Worm (Caenorhabditis elegans) whole organism, L2 larva: Measurements from ENCODE around the gene tsp-20.

ENCODE experiments used
- C34F6.9 ChIP-seq: fragments of 150-350 bp; optimal IDR thresholded peaks from 2 replicates; lab custom pipeline; 2014; ENCODE audit warnings: missing biosample characterization, missing genetic modification characterization
- Y55F3AM.14 ChIP-seq: fragments of 200-800 bp; sonication (Bioruptor generic); optimal IDR thresholded peaks from 2 replicates; lab custom pipeline; 2018; ENCODE audit warnings: mild to moderate bottlenecking, missing genetic modification characterization, missing compliant biosample characterization
- ZK546.5 ChIP-seq: sonication (generic microtip); optimal IDR thresholded peaks from 2 replicates; lab custom pipeline; 2017; ENCODE audit warnings: missing biosample characterization, missing genetic modification characterization
- blmp-1 ChIP-seq: sonication (generic microtip); optimal IDR thresholded peaks from 2 replicates; lab custom pipeline; 2017; ENCODE audit warnings: missing genetic modification characterization, mild to moderate bottlenecking, missing compliant biosample characterization, antibody characterized with exemption, moderate library complexity; ENCODE audit not compliant: insufficient read depth
- ceh-16 ChIP-seq: fragments of 150-350 bp; optimal IDR thresholded peaks from 2 replicates; lab custom pipeline; 2014; ENCODE audit warnings: missing biosample characterization, missing genetic modification characterization
- ceh-82 ChIP-seq: fragments of 150-350 bp; optimal IDR thresholded peaks from 2 replicates; lab custom pipeline; 2014; ENCODE audit warnings: missing biosample characterization, missing genetic modification characterization
- crh-2 ChIP-seq: sonication (generic microtip); optimal IDR thresholded peaks from 2 replicates; lab custom pipeline; 2017; ENCODE audit warnings: missing biosample characterization, missing genetic modification characterization
- egl-27 ChIP-seq: sonication (generic microtip); optimal IDR thresholded peaks from 3 replicates; lab custom pipeline; 2017; ENCODE audit warnings: missing biosample characterization, missing genetic modification reagents, missing genetic modification characterization
- elt-3 ChIP-seq: sonication (generic microtip); optimal IDR thresholded peaks from 2 replicates; lab custom pipeline; 2017; ENCODE audit warnings: missing biosample characterization, missing genetic modification characterization
- fos-1 ChIP-seq: fragments of 150-350 bp; optimal IDR thresholded peaks from 2 replicates; lab custom pipeline; 2014; ENCODE audit warnings: missing biosample characterization, missing genetic modification characterization
- lin-11 ChIP-seq: fragments of 150-350 bp; sonication (generic microtip); optimal IDR thresholded peaks from 2 replicates; lab custom pipeline; 2014; ENCODE audit warnings: missing biosample characterization, missing genetic modification characterization, inconsistent platforms, mixed read lengths
- lin-39 ChIP-seq: fragments of 150-350 bp; optimal IDR thresholded peaks from 2 replicates; lab custom pipeline; 2014; ENCODE audit warnings: missing biosample characterization, missing genetic modification reagents, missing genetic modification characterization
- lsy-2 ChIP-seq, 2 experiments: fragments of 150-350 bp in 1 of 2; sonication (generic microtip) in 1 of 2; optimal IDR thresholded peaks; 2 replicates each; lab custom pipeline; 2014 to 2017; ENCODE audit warnings: missing biosample characterization in 2 of 2, missing genetic modification characterization in 2 of 2
- mab-5 ChIP-seq: fragments of 150-350 bp; optimal IDR thresholded peaks from 2 replicates; lab custom pipeline; 2014; ENCODE audit warnings: missing biosample characterization, missing genetic modification characterization
- mbf-1 ChIP-seq: sonication (generic microtip); optimal IDR thresholded peaks from 2 replicates; lab custom pipeline; 2017; ENCODE audit warnings: missing biosample characterization, missing genetic modification characterization
- mdl-1 ChIP-seq, 2 experiments: fragments of 150-350 bp in 1 of 2; sonication (generic microtip) in 1 of 2; optimal IDR thresholded peaks; 2 replicates each; lab custom pipeline; 2017; ENCODE audit warnings: missing biosample characterization in 2 of 2, missing genetic modification characterization in 2 of 2
- nhr-11 ChIP-seq: fragments of 150-350 bp; optimal IDR thresholded peaks from 2 replicates; lab custom pipeline; 2014; ENCODE audit warnings: missing biosample characterization, missing genetic modification characterization
- nhr-129 ChIP-seq: fragments of 150-350 bp; optimal IDR thresholded peaks from 2 replicates; lab custom pipeline; 2014; ENCODE audit warnings: missing biosample characterization, missing genetic modification characterization
- nhr-21 ChIP-seq: fragments of 150-350 bp; optimal IDR thresholded peaks from 2 replicates; lab custom pipeline; 2014; ENCODE audit warnings: missing biosample characterization, missing genetic modification characterization
- nhr-23 ChIP-seq: fragments of 150-350 bp; optimal IDR thresholded peaks from 2 replicates; lab custom pipeline; 2014; ENCODE audit warnings: missing biosample characterization, missing genetic modification reagents, missing genetic modification characterization
- nhr-237 ChIP-seq: fragments of 150-350 bp; optimal IDR thresholded peaks from 2 replicates; lab custom pipeline; 2014; ENCODE audit warnings: missing biosample characterization, missing genetic modification characterization
- nhr-25 ChIP-seq: fragments of 150-350 bp; sonication (generic microtip); optimal IDR thresholded peaks from 3 replicates; lab custom pipeline; 2014; ENCODE audit warnings: missing biosample characterization, missing genetic modification characterization
- nhr-6 ChIP-seq: fragments of 150-350 bp; optimal IDR thresholded peaks from 2 replicates; lab custom pipeline; 2014; ENCODE audit warnings: missing biosample characterization, missing genetic modification characterization
- nhr-77 ChIP-seq: fragments of 150-350 bp; optimal IDR thresholded peaks from 2 replicates; lab custom pipeline; 2014; ENCODE audit warnings: missing biosample characterization, missing genetic modification characterization
- peb-1 ChIP-seq: fragments of 150-350 bp; optimal IDR thresholded peaks from 2 replicates; lab custom pipeline; 2014; ENCODE audit warnings: missing biosample characterization, missing genetic modification characterization
- sem-4 ChIP-seq: fragments of 150-350 bp; optimal IDR thresholded peaks from 2 replicates; lab custom pipeline; 2014; ENCODE audit warnings: missing biosample characterization, missing genetic modification reagents, missing genetic modification characterization
- sma-3 ChIP-seq: sonication (generic microtip); optimal IDR thresholded peaks from 2 replicates; lab custom pipeline; 2016; ENCODE audit warnings: missing genetic modification reagents, missing genetic modification characterization, missing compliant biosample characterization
- unc-39 ChIP-seq: fragments of 150-350 bp; optimal IDR thresholded peaks from 2 replicates; lab custom pipeline; 2014; ENCODE audit warnings: missing biosample characterization, missing genetic modification characterization
- unc-55 ChIP-seq: fragments of 150-350 bp; sonication (generic microtip); optimal IDR thresholded peaks from 3 replicates; lab custom pipeline; 2014; ENCODE audit warnings: missing biosample characterization, missing genetic modification reagents, missing genetic modification characterization
- ztf-1 ChIP-seq: fragments of 200-800 bp; sonication (Bioruptor generic); conservative IDR thresholded peaks from 2 replicates; pipeline ENCODE4 v1.3.6; 2022; ENCODE audit warnings: missing genetic modification characterization, missing compliant biosample characterization
- ztf-11 ChIP-seq: sonication (generic microtip); optimal IDR thresholded peaks from 2 replicates; lab custom pipeline; 2017; ENCODE audit warnings: missing biosample characterization, missing genetic modification characterization
- ztf-4 ChIP-seq: fragments of 150-350 bp; optimal IDR thresholded peaks from 2 replicates; lab custom pipeline; 2014; ENCODE audit warnings: missing biosample characterization, missing genetic modification characterization

The tsp-20 gene

ce11 chrX:12073764-12074163, 39.9 kb upstream of the tsp-20 start, which contains the start of gene tmem-145:
Gene tmem-145, minus strand, starts transcription at chrX:12073864.
- TF ChIP-seq ztf-1 (no peak), ztf-4 (tag; lab: Kevin White, UChicago) (no peak), sem-4 (tag; lab: Kevin White, UChicago) (no peak), nhr-23 (no peak), lsy-2 (tag; optimal IDR thresholded peaks at IDR 0.05; lab: Kevin White, UChicago) (no peak), lin-11 (tag; lab: Kevin White, UChicago) (no peak), fos-1 (no peak), nhr-11 (no peak)

ce11 chrX:12068250-12068649, 34.4 kb upstream of the tsp-20 start, which contains the start of gene lgc-24:
Gene lgc-24, plus strand, starts transcription at chrX:12068550.
- TF ChIP-seq mbf-1 (tag; lab: Kevin White, UChicago), result no peak
- no peak for TF ChIP-seq lsy-2 (tag; optimal IDR thresholded peaks at IDR 0.05; lab: Kevin White, UChicago)

- no peak for TF ChIP-seq mbf-1 (tag; lab: Kevin White, UChicago)
- no peak for TF ChIP-seq Y55F3AM.14 (GFP tag; lab: Kevin White, UChicago)
- TF ChIP-seq ZK546.5 (tag; lab: Kevin White, UChicago), result no peak
- no peak for TF ChIP-seq sma-3 (GFP tag; lab: Kevin White, UChicago)
- TF ChIP-seq egl-27, result no peak
- TF ChIP-seq ceh-82 (tag; lab: Kevin White, UChicago), result no peak
- TF ChIP-seq fos-1, result no peak
- no peak for TF ChIP-seq lin-39 (tag; lab: Kevin White, UChicago)
- TF ChIP-seq nhr-21 (tag; lab: Kevin White, UChicago), result no peak
Observed at ce11 chrX:12064908-12065307, 31.1 kb upstream of the tsp-20 start, which contains the start of gene lgc-23. Gene lgc-23, plus strand, starts transcription at chrX:12065208.

ce11 chrX:12056973-12057372, 23.1 kb upstream of the tsp-20 start, which contains the start of gene B0198.3:
Gene B0198.3, minus strand, starts transcription at chrX:12057073.
- no peak for TF ChIP-seq elt-3 (tag; lab: Kevin White, UChicago)
- no peak for TF ChIP-seq nhr-11
- TF ChIP-seq ztf-4 (tag; lab: Kevin White, UChicago), result no peak
- TF ChIP-seq unc-55 (GFP tag; lab: Kevin White, UChicago), result no peak
- TF ChIP-seq mbf-1 (tag; lab: Kevin White, UChicago), result no peak
- no peak for TF ChIP-seq nhr-6
- TF ChIP-seq nhr-25 (tag; lab: Kevin White, UChicago), result no peak
- TF ChIP-seq lin-39 (tag; lab: Kevin White, UChicago), result no peak
- no peak for TF ChIP-seq Y55F3AM.14 (GFP tag; lab: Kevin White, UChicago)
- TF ChIP-seq nhr-77 (tag; lab: Kevin White, UChicago), result no peak
- TF ChIP-seq ztf-1, result no peak
- TF ChIP-seq fos-1, result no peak
- no peak for TF ChIP-seq peb-1
- no peak for TF ChIP-seq unc-39 (tag; lab: Kevin White, UChicago)
- no peak for TF ChIP-seq ztf-11 (tag; lab: Kevin White, UChicago)
- no peak for TF ChIP-seq mdl-1 (tag; optimal IDR thresholded peaks at IDR 0.05; lab: Kevin White, UChicago)
- no peak for TF ChIP-seq ceh-16 (tag; lab: Kevin White, UChicago)

- peak; percentile 22 for TF ChIP-seq C34F6.9
- TF ChIP-seq nhr-129, result no peak
- peak; percentile 66 for TF ChIP-seq unc-55 (GFP tag; lab: Kevin White, UChicago)
- peak; percentile 87 for TF ChIP-seq mab-5 (tag; lab: Kevin White, UChicago)
- TF ChIP-seq ceh-82 (tag; lab: Kevin White, UChicago), result no peak
Observed at ce11 chrX:12038728-12039127, 4.9 kb upstream of the tsp-20 start.

ce11 chrX:12037978-12038377, 4.1 kb upstream of the tsp-20 start:
- TF ChIP-seq crh-2 (tag; lab: Kevin White, UChicago) (no peak), peb-1 (no peak), nhr-25 (tag; lab: Kevin White, UChicago) (no peak)

ce11 chrX:12036114-12036513, 2.3 kb upstream of the tsp-20 start:
- TF ChIP-seq blmp-1 (tag; lab: Kevin White, UChicago) (no peak), mdl-1 (tag; optimal IDR thresholded peaks at IDR 0.05; lab: Kevin White, UChicago) (no peak), unc-39 (tag; lab: Kevin White, UChicago) (no peak), ceh-82 (tag; lab: Kevin White, UChicago) (no peak), nhr-237 (tag; lab: Kevin White, UChicago) (no peak), sem-4 (tag; lab: Kevin White, UChicago) (no peak), nhr-21 (tag; lab: Kevin White, UChicago) (no peak), nhr-129 (no peak), ztf-1 (no peak)
